Fruit fly (Drosophila melanogaster): ENCODE measurements around the gene nebu.

DNA sequence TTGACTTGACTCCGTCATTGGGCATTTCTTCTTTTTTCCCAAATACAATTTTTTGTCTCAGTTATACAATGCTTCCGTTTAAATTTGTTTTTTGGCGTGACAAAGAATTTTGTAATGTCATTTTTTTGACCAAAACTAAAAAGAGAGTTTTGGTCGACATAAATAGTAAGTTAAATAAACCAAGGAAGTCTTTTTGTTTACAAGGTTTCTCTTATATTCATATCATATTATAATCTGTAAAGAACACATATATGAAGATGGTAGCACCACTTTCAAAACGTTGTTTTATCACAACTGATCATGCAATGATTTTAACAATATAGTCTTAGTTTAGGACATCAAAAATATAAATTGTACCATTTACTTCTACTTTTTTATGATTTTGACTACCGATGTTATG lies 61.9 kb downstream of the nebu start, which contains the start of the genes CG10969 and CG17666:
- TF ChIP-seq CTCF (optimal IDR thresholded peaks at IDR 0.05) (no peak), CG8478 (optimal IDR thresholded peaks at IDR 0.05) (no peak)
